Fruit fly (Drosophila melanogaster) ovary, adult (tissue): ENCODE results near the gene CG31798.

Experiments used
- CG17801 ChIP-seq: fragments of 200-800 bp; optimal IDR thresholded peaks from 2 replicates; lab custom pipeline; 2019; ENCODE audit warnings: missing biosample characterization, mild to moderate bottlenecking, missing genetic modification characterization, moderate library complexity; ENCODE audit not compliant: partially characterized antibody

Gene CG31798

DNA sequence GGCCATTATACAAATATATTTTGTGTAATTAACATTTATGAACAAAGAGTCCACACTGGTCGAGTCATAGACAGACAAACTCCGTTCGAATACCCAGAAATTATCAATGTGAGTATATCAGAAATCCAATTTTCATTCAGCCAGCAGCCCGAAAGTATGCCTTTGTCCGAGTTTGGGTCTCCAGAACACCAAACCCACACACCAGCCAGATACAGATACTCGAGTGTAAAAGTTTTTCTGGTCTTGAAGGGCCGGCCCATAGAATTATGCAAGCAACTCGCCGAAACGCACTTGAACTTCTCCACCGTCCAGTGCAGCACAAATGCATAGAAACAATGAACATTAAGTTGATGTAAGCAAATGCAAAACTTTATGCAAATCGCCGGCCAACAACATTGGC, 15.3 kb upstream of the CG31798 start:
- no peak for TF ChIP-seq CG17801 (GFP tag; lab: Kevin White, UChicago)

DNA sequence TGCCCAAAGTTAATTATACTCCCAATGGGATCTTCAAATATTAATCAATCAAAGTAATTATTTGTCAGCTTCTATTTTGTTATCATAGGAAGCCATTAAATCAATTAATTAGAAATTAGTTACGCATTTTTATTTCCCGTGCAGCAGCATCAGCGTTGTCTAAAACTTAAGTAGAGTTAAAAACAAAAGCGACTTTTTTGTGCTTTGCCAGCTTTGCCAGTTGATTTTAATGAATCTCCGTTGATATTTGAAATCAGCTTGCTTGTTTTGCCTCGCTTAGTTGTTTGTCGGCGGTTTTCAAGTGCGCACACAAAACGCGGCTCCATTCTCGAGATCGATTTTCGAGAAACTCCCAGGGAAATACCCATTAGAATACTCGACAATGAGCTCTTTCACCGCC, 13.3 kb upstream of the CG31798 start, which contains the start of gene CG17350:
Gene CG17350, plus strand, starts transcription at position 301 of the 400 bp plus-strand sequence.
- TF ChIP-seq CG17801 (GFP tag; lab: Kevin White, UChicago), result no peak

- TF ChIP-seq CG17801 (GFP tag; lab: Kevin White, UChicago), result no peak
These were observed 11.6 kb upstream of the CG31798 start for dm6 chr2L:19382353-19382752.

- no peak for TF ChIP-seq CG17801 (GFP tag; lab: Kevin White, UChicago)
These were observed 7.7 kb upstream of the CG31798 start, which contains the start of gene fon for dm6 chr2L:19386106-19386715. Gene fon (minus strand): TSS chr2L:19386205.

dm6 chr2L:19388966-19389365, 5.0 kb upstream of the CG31798 start:
- no peak for TF ChIP-seq CG17801 (GFP tag; lab: Kevin White, UChicago)

dm6 chr2L:19389749-19390148, 4.2 kb upstream of the CG31798 start, which contains the start of gene CG17549:
Gene CG17549 (minus strand): TSS chr2L:19390075.
- TF ChIP-seq CG17801 (GFP tag; lab: Kevin White, UChicago), result no peak

- TF ChIP-seq CG17801 (GFP tag; lab: Kevin White, UChicago), result no peak
These were observed 3.8 kb downstream of the CG31798 start for dm6 chr2L:19397617-19398316.

DNA sequence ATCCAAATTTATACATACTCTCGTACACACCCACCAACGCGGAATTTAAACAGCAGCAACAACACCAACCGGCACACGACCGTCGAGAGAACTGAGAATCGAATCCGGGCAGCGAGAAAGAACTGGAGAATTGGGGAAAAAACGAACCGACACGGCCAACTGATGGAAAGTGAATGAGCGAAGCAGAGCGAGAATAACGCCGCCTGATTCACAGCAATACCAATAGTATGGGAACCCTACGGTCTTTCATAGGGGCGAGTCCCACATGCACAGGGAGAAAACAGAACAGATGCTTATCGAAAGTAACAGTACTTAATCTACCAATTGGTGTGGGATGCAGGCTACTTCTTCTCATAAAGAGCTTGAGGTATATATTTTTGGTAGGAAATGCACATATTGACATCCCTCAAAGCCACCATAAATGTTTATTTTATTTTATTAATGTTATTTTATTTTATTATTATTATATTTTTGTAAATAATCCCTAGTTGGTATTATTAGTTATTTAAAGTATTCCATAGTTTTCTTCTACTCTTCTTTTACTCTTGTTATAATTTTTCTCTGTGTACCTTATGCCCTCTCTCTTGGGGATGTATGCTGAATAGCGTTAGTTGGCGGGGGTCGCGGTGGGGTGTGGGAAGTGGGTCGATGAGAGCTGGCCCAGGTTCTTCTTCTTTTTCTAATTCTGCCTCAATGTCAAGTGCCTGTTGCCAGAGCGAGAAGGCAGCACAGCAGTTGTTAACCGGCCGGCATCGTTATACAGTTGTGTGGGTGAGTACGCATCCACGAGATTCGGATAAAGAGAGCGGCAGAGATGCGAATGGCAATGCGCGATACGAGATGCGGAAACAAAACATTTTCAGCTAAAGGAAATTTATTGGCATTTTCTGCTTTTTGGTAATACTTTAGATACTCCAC, 4.6 kb downstream of the CG31798 start, which contains the start of gene CG17544:
Gene CG17544, minus strand, starts transcription at position 177 of the 918 bp plus-strand sequence.
- no peak for TF ChIP-seq CG17801 (GFP tag; lab: Kevin White, UChicago)

dm6 chr2L:19401914-19402313, 8.0 kb downstream of the CG31798 start:
- TF ChIP-seq CG17801 (GFP tag; lab: Kevin White, UChicago), result no peak

- TF ChIP-seq CG17801 (GFP tag; lab: Kevin White, UChicago), result no peak
These were observed 8.7 kb downstream of the CG31798 start for dm6 chr2L:19402667-19403066.

DNA sequence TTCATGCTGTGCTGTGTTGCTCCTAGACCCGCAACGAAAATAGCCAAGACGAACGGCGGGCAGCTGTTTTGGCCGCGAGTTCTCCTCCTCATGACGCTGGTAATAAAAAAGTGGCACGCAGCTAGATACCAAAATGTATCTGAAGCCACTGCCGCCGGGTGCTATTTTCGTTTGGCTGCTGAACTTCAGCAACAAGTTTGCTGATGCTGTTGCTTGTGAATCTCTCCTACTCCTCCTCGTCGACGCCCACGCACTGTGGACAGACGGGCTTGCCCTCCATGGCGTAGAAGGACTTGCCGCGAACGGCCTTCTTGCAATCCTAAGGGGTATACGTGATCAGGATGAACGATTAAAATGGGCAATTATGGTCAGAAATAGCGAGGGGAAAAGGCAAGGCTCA, 9.4 kb downstream of the CG31798 start:
- no peak for TF ChIP-seq CG17801 (GFP tag; lab: Kevin White, UChicago)

dm6 chr2L:19404804-19405203, 10.8 kb downstream of the CG31798 start:
- no peak for TF ChIP-seq CG17801 (GFP tag; lab: Kevin White, UChicago)

- no peak for TF ChIP-seq CG17801 (GFP tag; lab: Kevin White, UChicago)
These were observed 11.9 kb downstream of the CG31798 start for dm6 chr2L:19405685-19406357.

- TF ChIP-seq CG17801 (GFP tag; lab: Kevin White, UChicago), result no peak
These were observed 12.5 kb downstream of the CG31798 start for dm6 chr2L:19406419-19406818.
